Fruit fly (Drosophila melanogaster): Measurements from ENCODE around the gene CG14410.

The CG14410 gene

DNA sequence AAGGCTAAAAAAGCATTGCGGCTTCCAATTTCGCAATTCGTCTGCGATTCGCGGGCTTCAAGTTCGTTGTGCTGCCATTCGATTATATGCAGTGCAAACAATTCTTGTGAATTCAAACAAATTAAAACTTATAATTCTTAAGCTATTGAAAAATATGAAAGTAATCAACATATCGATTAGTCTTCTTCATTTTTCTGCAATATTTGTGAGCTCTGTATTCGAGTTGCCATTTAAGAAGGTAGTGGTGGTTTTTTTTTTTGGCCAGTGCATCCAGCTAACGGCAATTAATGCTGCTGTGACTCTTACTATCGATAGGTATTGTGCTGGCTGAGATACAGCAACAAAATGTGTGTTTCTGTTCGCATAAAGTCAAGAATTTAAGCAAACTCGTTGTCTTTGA, 21.4 kb downstream of the CG14410 start:
- TF ChIP-seq D1 (tag; optimal IDR thresholded peaks at IDR 0.05) = no peak
- TF ChIP-seq CG15710 (tag; optimal IDR thresholded peaks at IDR 0.05) = no peak
- TF ChIP-seq CG32121 (GFP tag; IDR thresholded peaks at IDR 0.05) = peak; percentile 77
- peak; percentile 46; the same call in 1 of the 3 replicates for TF ChIP-seq fd96Ca (GFP tag; IDR thresholded peaks at IDR 0.05)
- no peak for TF ChIP-seq Ets98B (GFP tag; IDR thresholded peaks at IDR 0.05)
- TF ChIP-seq gl (tag; optimal IDR thresholded peaks at IDR 0.05) = no peak
- peak; percentile 61; the same call in 2 of the 3 replicates for TF ChIP-seq CG4496 (GFP tag; IDR thresholded peaks at IDR 0.05)

DNA sequence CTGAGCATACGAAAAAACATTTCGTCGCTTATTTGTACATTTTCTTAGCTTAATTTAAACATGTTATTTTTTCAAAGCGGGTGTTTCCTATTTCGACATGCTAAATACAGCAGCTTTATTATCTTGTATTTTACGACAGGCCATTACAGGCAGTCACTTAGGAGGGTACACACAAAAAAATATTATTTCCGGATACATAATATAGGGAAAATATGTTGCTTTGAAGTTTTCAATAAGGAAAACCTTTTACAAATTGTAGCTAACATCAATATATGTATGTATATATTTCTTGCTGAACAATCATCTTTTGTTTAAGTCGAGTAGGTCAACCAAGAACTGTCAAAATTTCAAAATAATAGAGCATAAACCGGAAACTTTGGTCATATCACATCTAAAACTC, 22.4 kb downstream of the CG14410 start, which contains the start of gene CG46399:
Gene CG46399, plus strand, starts transcription at position 301 of the 400 bp plus-strand sequence.
- TF ChIP-seq rn (GFP tag; IDR thresholded peaks at IDR 0.05) (no peak), CG12605 (GFP tag; IDR thresholded peaks at IDR 0.05) (no peak), CG10348 (GFP tag; IDR thresholded peaks at IDR 0.05) (no peak), CG14655 (GFP tag; optimal IDR thresholded peaks at IDR 0.05) (no peak), Ets98B (GFP tag; IDR thresholded peaks at IDR 0.05) (no peak), CG13204 (GFP tag; optimal IDR thresholded peaks at IDR 0.05) (no peak), Pif1A (GFP tag; optimal IDR thresholded peaks at IDR 0.05) (no peak), CG4496 (GFP tag; IDR thresholded peaks at IDR 0.05) (no peak), fd96Ca (GFP tag; IDR thresholded peaks at IDR 0.05) (no peak), CG34367 (tag; optimal IDR thresholded peaks at IDR 0.05) (no peak)

DNA sequence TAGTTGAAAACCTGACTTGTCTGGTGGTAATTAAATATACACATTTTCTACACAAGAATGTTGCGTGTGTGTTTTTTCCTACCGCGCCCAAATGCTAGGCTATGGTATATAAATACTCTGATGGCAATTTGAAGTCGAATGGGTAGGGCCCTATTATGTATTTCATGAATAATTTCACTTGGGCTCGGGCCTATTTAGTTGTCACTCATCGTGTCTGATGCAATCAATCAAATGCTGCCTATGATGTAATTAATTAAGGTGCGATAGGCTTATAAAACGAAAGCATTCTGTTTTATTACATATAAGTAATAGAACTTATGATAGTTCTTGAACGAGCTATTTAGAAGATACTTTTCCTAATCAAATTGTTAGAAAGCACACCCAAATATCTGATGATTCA, 26.0 kb downstream of the CG14410 start:
- no peak for TF ChIP-seq rn (GFP tag; IDR thresholded peaks at IDR 0.05)
- TF ChIP-seq CG32121 (GFP tag; IDR thresholded peaks at IDR 0.05) = no peak
- no peak for TF ChIP-seq gl (tag; optimal IDR thresholded peaks at IDR 0.05)
- TF ChIP-seq fd96Ca (GFP tag; IDR thresholded peaks at IDR 0.05) = no peak
- no peak for TF ChIP-seq CG15710 (tag; optimal IDR thresholded peaks at IDR 0.05)
- TF ChIP-seq CG34367 (tag; optimal IDR thresholded peaks at IDR 0.05) = no peak
- no peak for TF ChIP-seq Snoo (tag; optimal IDR thresholded peaks at IDR 0.05)
- no peak for TF ChIP-seq CG9948 (tag; optimal IDR thresholded peaks at IDR 0.05)
- TF ChIP-seq Pif1A (GFP tag; optimal IDR thresholded peaks at IDR 0.05) = no peak
- TF ChIP-seq D1 (tag; optimal IDR thresholded peaks at IDR 0.05) = no peak
- no peak for TF ChIP-seq CG8301 (tag; optimal IDR thresholded peaks at IDR 0.05)
- no peak for TF ChIP-seq CG10348 (GFP tag; IDR thresholded peaks at IDR 0.05)
- TF ChIP-seq Ets98B (GFP tag; IDR thresholded peaks at IDR 0.05) = no peak
- TF ChIP-seq EcR (GFP tag; optimal IDR thresholded peaks at IDR 0.05) = no peak
- no peak for TF ChIP-seq CG17806 (tag; optimal IDR thresholded peaks at IDR 0.05)

DNA sequence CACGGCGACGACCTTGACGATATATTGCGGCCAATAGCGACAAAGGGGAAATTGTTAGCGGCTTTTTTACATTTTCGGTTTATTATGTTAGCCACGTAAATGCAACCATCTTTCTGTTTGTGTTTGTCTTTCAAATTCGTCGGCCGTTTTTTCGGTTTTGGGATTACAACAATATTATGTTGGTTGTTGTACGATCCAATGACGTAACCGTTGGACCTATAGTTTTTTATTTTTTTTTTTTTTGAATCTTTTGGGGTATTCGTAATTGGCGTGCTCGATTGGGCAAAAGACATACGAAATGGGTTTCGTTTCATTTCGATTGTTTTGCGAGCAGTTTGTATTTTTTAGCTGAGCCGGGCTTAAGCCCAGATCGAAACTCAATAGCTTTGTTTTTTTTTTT, 30.4 kb downstream of the CG14410 start:
- no peak for TF ChIP-seq CG9948 (tag; optimal IDR thresholded peaks at IDR 0.05)
- TF ChIP-seq CG34367 (tag; optimal IDR thresholded peaks at IDR 0.05) = no peak
- TF ChIP-seq CG4496 (GFP tag; IDR thresholded peaks at IDR 0.05) = no peak
- TF ChIP-seq EcR (GFP tag; optimal IDR thresholded peaks at IDR 0.05) = no peak
- TF ChIP-seq Ets98B (GFP tag; IDR thresholded peaks at IDR 0.05) = no peak
- no peak for TF ChIP-seq CG32121 (GFP tag; IDR thresholded peaks at IDR 0.05)
- no peak for TF ChIP-seq CG15710 (tag; optimal IDR thresholded peaks at IDR 0.05)
- TF ChIP-seq gl (tag; optimal IDR thresholded peaks at IDR 0.05) = no peak
- no peak for TF ChIP-seq Pif1B (GFP tag; optimal IDR thresholded peaks at IDR 0.05)
- no peak for TF ChIP-seq rn (GFP tag; IDR thresholded peaks at IDR 0.05)
- no peak for TF ChIP-seq CG14655 (GFP tag; optimal IDR thresholded peaks at IDR 0.05)
- no peak for TF ChIP-seq Pif1A (GFP tag; optimal IDR thresholded peaks at IDR 0.05)
- no peak for TF ChIP-seq CG13204 (GFP tag; optimal IDR thresholded peaks at IDR 0.05)
- TF ChIP-seq CG8159 (tag; optimal IDR thresholded peaks at IDR 0.05) = no peak

DNA sequence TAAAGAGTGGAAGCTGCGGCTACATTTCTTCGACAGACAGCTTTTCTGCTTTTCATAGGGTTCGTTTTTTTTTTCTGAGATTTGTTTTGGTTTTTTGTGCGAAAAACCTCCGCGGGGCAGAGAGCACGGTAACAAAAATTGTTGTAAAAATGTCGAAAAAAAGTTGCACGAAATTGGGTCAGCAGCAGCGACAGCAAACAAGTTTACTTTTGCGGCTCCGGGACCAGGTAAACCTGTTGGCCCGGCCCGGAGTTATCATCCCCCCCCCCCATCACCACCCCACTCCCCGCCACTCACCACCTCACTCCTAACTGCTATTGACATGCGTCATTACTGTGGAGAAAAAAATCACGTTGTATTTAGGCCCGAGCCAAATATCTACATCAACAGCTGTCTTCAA, 31.9 kb downstream of the CG14410 start:
- no peak for TF ChIP-seq Pif1A (GFP tag; optimal IDR thresholded peaks at IDR 0.05)
- TF ChIP-seq D1 (tag; optimal IDR thresholded peaks at IDR 0.05) = no peak
- TF ChIP-seq Ets98B (GFP tag; IDR thresholded peaks at IDR 0.05) = peak; percentile 45; the same call in 1 of the 2 replicates
- no peak for TF ChIP-seq CG14655 (GFP tag; optimal IDR thresholded peaks at IDR 0.05)
- no peak for TF ChIP-seq gl (tag; optimal IDR thresholded peaks at IDR 0.05)
- TF ChIP-seq CG4496 (GFP tag; IDR thresholded peaks at IDR 0.05) = peak; percentile 60; the same call in 1 of the 3 replicates
- no peak for TF ChIP-seq CG15710 (tag; optimal IDR thresholded peaks at IDR 0.05)
- no peak for TF ChIP-seq fd96Ca (GFP tag; IDR thresholded peaks at IDR 0.05)
- no peak for TF ChIP-seq Snoo (tag; optimal IDR thresholded peaks at IDR 0.05)
- TF ChIP-seq EcR (GFP tag; optimal IDR thresholded peaks at IDR 0.05) = no peak
- no peak for TF ChIP-seq CG8159 (tag; optimal IDR thresholded peaks at IDR 0.05)

DNA sequence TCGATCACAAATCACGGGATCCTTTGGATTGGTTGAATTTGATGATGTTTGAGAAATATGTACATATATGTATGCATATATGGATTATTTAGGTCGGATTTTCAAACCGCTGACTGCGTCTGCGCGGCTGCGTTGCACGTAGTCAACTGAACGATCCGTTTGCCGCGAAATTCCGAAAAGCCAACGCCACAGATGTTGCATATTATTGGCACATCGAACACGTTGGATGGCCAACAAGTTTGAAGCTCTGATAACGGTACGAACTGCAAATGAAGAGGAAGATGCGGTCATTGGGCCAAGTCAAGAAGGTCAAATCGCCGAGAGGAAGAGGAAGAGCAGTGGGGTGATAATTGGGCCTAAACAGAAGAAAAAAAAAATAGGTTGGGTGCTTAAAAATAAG, 34.5 kb downstream of the CG14410 start, which contains the start of gene CG9518:
Gene CG9518, minus strand, starts transcription at position 154 of the 400 bp plus-strand sequence.
- TF ChIP-seq EcR (GFP tag; optimal IDR thresholded peaks at IDR 0.05) = peak; percentile 13
- TF ChIP-seq Pif1A (GFP tag; optimal IDR thresholded peaks at IDR 0.05) = no peak

DNA sequence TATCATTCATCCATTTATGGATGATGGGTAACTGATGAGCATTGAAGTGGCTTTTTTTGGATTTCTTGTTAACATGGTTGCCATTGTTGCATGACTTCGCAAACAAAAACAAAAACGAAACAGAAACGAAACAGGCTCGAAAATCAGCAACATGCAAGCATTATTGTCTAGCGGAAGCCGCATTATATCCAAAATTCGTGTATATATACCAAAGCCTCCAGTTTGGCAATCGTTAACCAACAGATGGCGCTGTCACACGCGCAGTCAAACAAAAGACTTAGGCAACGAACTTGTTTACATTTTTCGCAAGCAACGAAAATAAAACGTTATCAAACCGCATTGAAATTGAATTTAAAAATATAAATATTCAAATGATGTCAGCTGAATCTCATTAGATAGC, 42.4 kb downstream of the CG14410 start:
- TF ChIP-seq EcR (GFP tag; optimal IDR thresholded peaks at IDR 0.05) (no peak), CG34367 (tag; optimal IDR thresholded peaks at IDR 0.05) (no peak)
